Worm (Caenorhabditis elegans): ENCODE results near the gene D1054.9.

ce11 chrV:10756698-10757097, 34.2 kb downstream of the D1054.9 start, which contains the start of gene irld-6:
- TF ChIP-seq nhr-76 (tag; optimal IDR thresholded peaks at IDR 0.05) (no peak), elt-2 (tag; optimal IDR thresholded peaks at IDR 0.05) (no peak), fos-1 (tag; optimal IDR thresholded peaks at IDR 0.05) (no peak)
